Worm (Caenorhabditis elegans): ENCODE results near the gene pgp-1.

- TF ChIP-seq hmg-1.2 (GFP tag; IDR thresholded peaks at IDR 0.05), result no peak
- TF ChIP-seq unc-62 (GFP tag; optimal IDR thresholded peaks at IDR 0.05), result no peak
- no peak for TF ChIP-seq him-1 (tag; optimal IDR thresholded peaks at IDR 0.05)
- TF ChIP-seq hrde-1 (tag; optimal IDR thresholded peaks at IDR 0.05; ENCODE audit: borderline replicate concordance), result no peak
- TF ChIP-seq ztf-26 (tag; optimal IDR thresholded peaks at IDR 0.05), result no peak
- TF ChIP-seq dpl-1 (GFP tag; optimal IDR thresholded peaks at IDR 0.05), result no peak
- TF ChIP-seq nfya-1 (tag; optimal IDR thresholded peaks at IDR 0.05; ENCODE audit: borderline replicate concordance, insufficient read depth), result no peak
- TF ChIP-seq lin-26 (GFP tag; IDR thresholded peaks at IDR 0.05), result no peak
- no peak for TF ChIP-seq ceh-100 (GFP tag; IDR thresholded peaks at IDR 0.05)
- TF ChIP-seq dpff-1 (tag; optimal IDR thresholded peaks at IDR 0.05), result no peak
- no peak for TF ChIP-seq C17E4.6 (GFP tag; IDR thresholded peaks at IDR 0.05)
- TF ChIP-seq ekl-4 (GFP tag; IDR thresholded peaks at IDR 0.05), result no peak
- TF ChIP-seq snpc-3.4 (tag; optimal IDR thresholded peaks at IDR 0.05), result no peak
- no peak for TF ChIP-seq sptf-2 (GFP tag; optimal IDR thresholded peaks at IDR 0.05)
Observed at ce11 chrIV:12560568-12560967, 38.4 kb downstream of the pgp-1 start, which contains the start of gene snb-7.
